Comparison of ENCODE assay signal across 4 fruit fly cellular contexts in the genomic region with DNA sequence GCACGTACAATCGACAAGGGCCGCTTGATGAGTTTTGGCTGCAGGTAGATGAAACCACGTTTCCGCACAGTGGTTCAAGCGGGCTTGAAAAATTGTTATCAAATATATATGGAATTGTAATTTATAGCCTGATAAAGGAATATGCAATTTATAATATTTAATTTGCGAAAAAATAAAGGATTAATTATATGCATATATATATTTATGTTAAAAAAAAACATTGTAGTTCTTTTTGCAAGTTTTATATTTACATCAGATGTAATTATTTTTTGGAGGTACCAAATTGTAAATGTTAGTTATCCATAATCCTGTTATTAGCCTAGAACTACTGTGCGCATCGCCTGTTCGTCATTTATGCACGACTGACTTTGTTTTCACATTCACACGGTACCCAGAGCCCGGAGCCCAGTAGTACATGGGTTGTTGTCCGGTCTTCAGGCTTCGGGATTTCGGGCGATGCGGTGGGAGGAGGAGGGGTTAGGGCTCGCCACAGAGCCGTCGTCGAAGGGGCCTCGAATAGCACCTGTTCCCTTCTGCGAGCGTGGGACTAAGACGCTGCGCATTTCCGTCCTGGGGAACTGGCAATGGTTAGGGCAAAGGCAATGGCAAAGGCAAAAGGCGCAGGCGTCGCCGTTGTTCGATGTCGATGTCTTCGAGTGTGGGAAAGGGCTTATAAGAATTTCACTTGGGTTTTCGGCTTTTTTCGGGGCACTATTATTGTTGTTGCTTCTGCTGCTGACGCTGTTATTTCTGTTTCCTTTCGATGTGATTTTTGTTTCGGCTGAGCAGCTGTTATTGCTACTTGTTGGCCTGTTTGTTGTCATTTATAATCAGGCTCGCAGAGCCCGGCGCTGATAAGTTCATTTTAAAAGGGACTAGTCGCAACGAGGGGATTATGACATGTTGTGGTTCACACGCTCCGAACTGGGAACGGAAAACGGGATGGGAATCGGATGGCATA.
TF ChIP-seq lines count a peak whose summit lies in the region.

No protein-coding gene starts in this region.

- no peak for TF ChIP-seq CTCF in whole organism, embryonic (GFP tag; optimal IDR thresholded peaks at IDR 0.05; lab: Kevin White, UChicago)

TF ChIP-seq in whole organism, embryonic, 481 proteins besides CTCF, POLR2A, EP300 and RAD21 (continues in another document):
- TF ChIP-seq CG3847 (GFP tag; IDR thresholded peaks at IDR 0.05; lab: Robert Waterston, UW) (peak; percentile 15; the same call in 1 of the 2 replicates), gsb-n (tag; optimal IDR thresholded peaks at IDR 0.05; lab: Kevin White, UChicago) (peak; percentile 95), sim (GFP tag; IDR thresholded peaks at IDR 0.05; lab: Robert Waterston, UW) (peak; percentile 75), ttk (GFP tag; IDR thresholded peaks at IDR 0.05; lab: Robert Waterston, UW) (peak; percentile 73), gcm2 (GFP tag; optimal IDR thresholded peaks at IDR 0.05; lab: Kevin White, UChicago) (no peak), chif (GFP tag; optimal IDR thresholded peaks at IDR 0.05; lab: Kevin White, UChicago) (peak in 1 of 2 experiments; percentile 33), CG8924 (tag; optimal IDR thresholded peaks at IDR 0.05; lab: Kevin White, UChicago) (peak; percentile 89), E2f2 (GFP tag; IDR thresholded peaks at IDR 0.05; lab: Robert Waterston, UW) (peak; percentile 36; the same call in 1 of the 2 replicates), CG11696 (GFP tag; IDR thresholded peaks at IDR 0.05; lab: Robert Waterston, UW) (no peak), Opbp (GFP tag; IDR thresholded peaks at IDR 0.05; lab: Robert Waterston, UW; ENCODE audit: partially characterized antibody) (no peak), Camta (GFP tag; optimal IDR thresholded peaks at IDR 0.05; lab: Kevin White, UChicago) (no peak), zf30C (GFP tag; optimal IDR thresholded peaks at IDR 0.05; lab: Kevin White, UChicago) (no peak), kni (GFP tag; optimal IDR thresholded peaks at IDR 0.05; lab: Kevin White, UChicago) (peak; percentile 65), Mes4 (GFP tag; optimal IDR thresholded peaks at IDR 0.05; lab: Kevin White, UChicago) (no peak), CG7357 (GFP tag; IDR thresholded peaks at IDR 0.05; lab: Robert Waterston, UW) (0 out of 3 replicates have a peak, but pooled peaks have one; percentile 55), CG17359 (tag; optimal IDR thresholded peaks at IDR 0.05; lab: Kevin White, UChicago) (peak; percentile 78), CG15514 (GFP tag; optimal IDR thresholded peaks at IDR 0.05; lab: Kevin White, UChicago) (no peak), amos (GFP tag; IDR thresholded peaks at IDR 0.05; lab: Robert Waterston, UW; ENCODE audit: partially characterized antibody) (no peak), CHES-1-like (GFP tag; optimal IDR thresholded peaks at IDR 0.05; lab: Kevin White, UChicago) (no peak)

TF ChIP-seq in whole organism, prepupa, 60 proteins besides CTCF, POLR2A, EP300 and RAD21 (continues in another document):
- TF ChIP-seq Hr39 (GFP tag; optimal IDR thresholded peaks at IDR 0.05; lab: Kevin White, UChicago), result peak; percentile 25
- TF ChIP-seq CG4318 (GFP tag; optimal IDR thresholded peaks at IDR 0.05; lab: Kevin White, UChicago), result peak; percentile 81
- peak; percentile 92 for TF ChIP-seq esn (GFP tag; optimal IDR thresholded peaks at IDR 0.05; lab: Kevin White, UChicago)
- peak; percentile 92 for TF ChIP-seq svp (GFP tag; lab: Kevin White, UChicago)
- TF ChIP-seq fd85E (GFP tag; optimal IDR thresholded peaks at IDR 0.05; lab: Kevin White, UChicago), result peak; percentile 73
- TF ChIP-seq CG8319 (GFP tag; optimal IDR thresholded peaks at IDR 0.05; lab: Kevin White, UChicago), result peak; percentile 85
- peak; percentile 84 for TF ChIP-seq CG16779 (tag; optimal IDR thresholded peaks at IDR 0.05; lab: Kevin White, UChicago)
- TF ChIP-seq topi (GFP tag; optimal IDR thresholded peaks at IDR 0.05; lab: Kevin White, UChicago), result peak; percentile 84
- TF ChIP-seq CG7368 (GFP tag; optimal IDR thresholded peaks at IDR 0.05; lab: Kevin White, UChicago), result peak; percentile 84
- peak; percentile 97 for TF ChIP-seq ss (GFP tag; optimal IDR thresholded peaks at IDR 0.05; lab: Kevin White, UChicago)
- peak; percentile 88 for TF ChIP-seq CG32006 (GFP tag; optimal IDR thresholded peaks at IDR 0.05; lab: Kevin White, UChicago)
- TF ChIP-seq CG11762 (GFP tag; optimal IDR thresholded peaks at IDR 0.05; lab: Kevin White, UChicago; ENCODE audit: insufficient read depth), result peak; percentile 81
- TF ChIP-seq CG34406 (GFP tag; optimal IDR thresholded peaks at IDR 0.05; lab: Kevin White, UChicago), result peak; percentile 94
- TF ChIP-seq Eip93F (GFP tag; optimal IDR thresholded peaks at IDR 0.05; lab: Kevin White, UChicago), result peak; percentile 56
- TF ChIP-seq CG10669 (GFP tag; optimal IDR thresholded peaks at IDR 0.05; lab: Kevin White, UChicago), result peak; percentile 88
- TF ChIP-seq CG6792 (GFP tag; optimal IDR thresholded peaks at IDR 0.05; lab: Kevin White, UChicago), result peak; percentile 93
- peak; percentile 18 for TF ChIP-seq Ets21C (GFP tag; optimal IDR thresholded peaks at IDR 0.05; lab: Kevin White, UChicago)
- TF ChIP-seq CG6854 (GFP tag; optimal IDR thresholded peaks at IDR 0.05; lab: Kevin White, UChicago), result peak; percentile 90
- peak; percentile 94 for TF ChIP-seq CG10631 (GFP tag; optimal IDR thresholded peaks at IDR 0.05; lab: Kevin White, UChicago)
- peak; percentile 82 for TF ChIP-seq Sox102F (GFP tag; optimal IDR thresholded peaks at IDR 0.05; lab: Kevin White, UChicago)

TF ChIP-seq in whole organism, pupa, 21 proteins besides CTCF, POLR2A, EP300 and RAD21:
- TF ChIP-seq CG8159 (tag; optimal IDR thresholded peaks at IDR 0.05; lab: Kevin White, UChicago), result peak; percentile 98
- peak; percentile 24; the same call in 1 of the 3 replicates for TF ChIP-seq CG4496 (GFP tag; IDR thresholded peaks at IDR 0.05; lab: Robert Waterston, UW)
- TF ChIP-seq Pif1B (GFP tag; optimal IDR thresholded peaks at IDR 0.05; lab: Kevin White, UChicago), result peak; percentile 86
- peak; percentile 79 for TF ChIP-seq CG8301 (tag; optimal IDR thresholded peaks at IDR 0.05; lab: Kevin White, UChicago)
- TF ChIP-seq Pif1A (GFP tag; optimal IDR thresholded peaks at IDR 0.05; lab: Kevin White, UChicago), result peak; percentile 81
- TF ChIP-seq Snoo (tag; optimal IDR thresholded peaks at IDR 0.05; lab: Kevin White, UChicago), result peak; percentile 93
- TF ChIP-seq CG17806 (tag; optimal IDR thresholded peaks at IDR 0.05; lab: Kevin White, UChicago), result peak; percentile 92
- TF ChIP-seq CG15710 (tag; optimal IDR thresholded peaks at IDR 0.05; lab: Kevin White, UChicago), result peak; percentile 97
- TF ChIP-seq Ets98B (GFP tag; IDR thresholded peaks at IDR 0.05; lab: Robert Waterston, UW), result no peak
- TF ChIP-seq CG14655 (GFP tag; optimal IDR thresholded peaks at IDR 0.05; lab: Kevin White, UChicago), result peak; percentile 89
- peak; percentile 96 for TF ChIP-seq D1 (tag; optimal IDR thresholded peaks at IDR 0.05; lab: Kevin White, UChicago)
- TF ChIP-seq CG13204 (GFP tag; optimal IDR thresholded peaks at IDR 0.05; lab: Kevin White, UChicago), result peak; percentile 74
- TF ChIP-seq CG9948 (tag; optimal IDR thresholded peaks at IDR 0.05; lab: Kevin White, UChicago), result peak; percentile 98
- no peak for TF ChIP-seq CG12605 (GFP tag; IDR thresholded peaks at IDR 0.05; lab: Robert Waterston, UW)
- no peak for TF ChIP-seq rn (GFP tag; IDR thresholded peaks at IDR 0.05; lab: Robert Waterston, UW)
- TF ChIP-seq fd96Ca (GFP tag; IDR thresholded peaks at IDR 0.05; lab: Robert Waterston, UW), result peak; percentile 10; the same call in 1 of the 3 replicates
- TF ChIP-seq CG10348 (GFP tag; IDR thresholded peaks at IDR 0.05; lab: Robert Waterston, UW), result no peak
- 0 out of 2 replicates have a peak, but pooled peaks have one; percentile 24 for TF ChIP-seq CG32121 (GFP tag; IDR thresholded peaks at IDR 0.05; lab: Robert Waterston, UW)
- peak; percentile 83 for TF ChIP-seq EcR (GFP tag; optimal IDR thresholded peaks at IDR 0.05; lab: Kevin White, UChicago)
- peak; percentile 73 for TF ChIP-seq gl (tag; optimal IDR thresholded peaks at IDR 0.05; lab: Kevin White, UChicago)
- peak; percentile 93 for TF ChIP-seq CG34367 (tag; optimal IDR thresholded peaks at IDR 0.05; lab: Kevin White, UChicago)

TF ChIP-seq in whole organism, wandering third instar larva, 38 proteins besides CTCF, POLR2A, EP300 and RAD21 (continues in another document):
- TF ChIP-seq jim (GFP tag; optimal IDR thresholded peaks at IDR 0.05; lab: Kevin White, UChicago), result peak; percentile 49
- peak; percentile 17 for TF ChIP-seq Vsx2 (GFP tag; optimal IDR thresholded peaks at IDR 0.05; lab: Kevin White, UChicago; ENCODE audit: partially characterized antibody)
- no peak for TF ChIP-seq GATAd (GFP tag; optimal IDR thresholded peaks at IDR 0.05; lab: Kevin White, UChicago)
- TF ChIP-seq ey (GFP tag; optimal IDR thresholded peaks at IDR 0.05; lab: Kevin White, UChicago), result peak; percentile 63
- no peak for TF ChIP-seq Mio (GFP tag; optimal IDR thresholded peaks at IDR 0.05; lab: Kevin White, UChicago)
- TF ChIP-seq usp (GFP tag; optimal IDR thresholded peaks at IDR 0.05; lab: Kevin White, UChicago), result no peak
- TF ChIP-seq OdsH (GFP tag; optimal IDR thresholded peaks at IDR 0.05; lab: Kevin White, UChicago), result peak; percentile 93
- TF ChIP-seq Hr78 (GFP tag; optimal IDR thresholded peaks at IDR 0.05; lab: Kevin White, UChicago), result no peak
- TF ChIP-seq Hr83 (GFP tag; optimal IDR thresholded peaks at IDR 0.05; lab: Kevin White, UChicago; ENCODE audit: poor library complexity, severe bottlenecking), result peak; percentile 96
- TF ChIP-seq Hnf4 (GFP tag; optimal IDR thresholded peaks at IDR 0.05; lab: Kevin White, UChicago), result peak; percentile 77
- peak; percentile 94 for TF ChIP-seq HLH106 (tag; optimal IDR thresholded peaks at IDR 0.05; lab: Kevin White, UChicago)
- peak; percentile 58 for TF ChIP-seq Jra (GFP tag; optimal IDR thresholded peaks at IDR 0.05; lab: Kevin White, UChicago)
- TF ChIP-seq woc (GFP tag; optimal IDR thresholded peaks at IDR 0.05; lab: Kevin White, UChicago), result peak; percentile 91
- TF ChIP-seq Rel (GFP tag; optimal IDR thresholded peaks at IDR 0.05; lab: Kevin White, UChicago), result peak; percentile 75
- peak; percentile 53 for TF ChIP-seq Rel (tag; optimal IDR thresholded peaks at IDR 0.05; lab: Kevin White, UChicago)
- peak; percentile 95 for TF ChIP-seq psq (GFP tag; optimal IDR thresholded peaks at IDR 0.05; lab: Kevin White, UChicago)
- peak; percentile 90 for TF ChIP-seq fru (GFP tag; optimal IDR thresholded peaks at IDR 0.05; lab: Kevin White, UChicago)
- peak; percentile 98 for TF ChIP-seq Sp1 (GFP tag; optimal IDR thresholded peaks at IDR 0.05; lab: Kevin White, UChicago)
- peak; percentile 83 for TF ChIP-seq Dfd (GFP tag; optimal IDR thresholded peaks at IDR 0.05; lab: Kevin White, UChicago)
- no peak for TF ChIP-seq dl (GFP tag; optimal IDR thresholded peaks at IDR 0.05; lab: Kevin White, UChicago; ENCODE audit: insufficient read depth in 1 of 2, partially characterized antibody in 2 of 2)
- TF ChIP-seq Dif (GFP tag; optimal IDR thresholded peaks at IDR 0.05; lab: Kevin White, UChicago; ENCODE audit: partially characterized antibody), result peak; percentile 2
- TF ChIP-seq tai (GFP tag; optimal IDR thresholded peaks at IDR 0.05; lab: Kevin White, UChicago), result peak; percentile 76
- peak; percentile 74 for TF ChIP-seq br (GFP tag; optimal IDR thresholded peaks at IDR 0.05; lab: Kevin White, UChicago)

Comparison
In these comparisons a context has a peak if more than half of its experiments do, and no peak if none do; other contexts are left out.
1. Of the 7 proteins assayed by ChIP-seq in both whole organism, embryonic and whole organism, prepupa: peak only in whole organism, embryonic: none; only in whole organism, prepupa: CG6854, Hr39 and Lpt; in both: Blimp-1, CG16779, Gug and Sox102F; in neither: 0.